Fruit fly (Drosophila melanogaster): Measurements from ENCODE around the gene Tk.
A peak's percentile ranks its signal among the peaks of the same experiment; 100 is the strongest.

Tk gene

dm6 chr3R:12016828-12017280 lies 11.6 kb upstream of the Tk start, which contains the start of the genes DCAF12 and Spt3 (continued):
- peak; percentile 43; the same call in 2 of the 3 replicates for TF ChIP-seq CG34422 (GFP tag; IDR thresholded peaks at IDR 0.05)
- TF ChIP-seq Lpt (GFP tag; optimal IDR thresholded peaks at IDR 0.05): no peak
- peak; percentile 92 for TF ChIP-seq MBD-R2 (GFP tag; IDR thresholded peaks at IDR 0.05)
- TF ChIP-seq row (GFP tag; IDR thresholded peaks at IDR 0.05): peak; percentile 97
- no peak for TF ChIP-seq jumu (GFP tag; optimal IDR thresholded peaks at IDR 0.05)
- peak; percentile 94 for TF ChIP-seq hb (GFP tag; IDR thresholded peaks at IDR 0.05; ENCODE audit: partially characterized antibody)
- TF ChIP-seq slou (GFP tag; optimal IDR thresholded peaks at IDR 0.05): peak; percentile 7
- no peak for TF ChIP-seq her (GFP tag; optimal IDR thresholded peaks at IDR 0.05)
- TF ChIP-seq gcm (GFP tag; optimal IDR thresholded peaks at IDR 0.05): peak; percentile 51
- peak; percentile 36 for TF ChIP-seq Oli (tag; optimal IDR thresholded peaks at IDR 0.05)
- peak in 1 of 2 experiments; percentile 23 for TF ChIP-seq insv (GFP tag; optimal IDR thresholded peaks at IDR 0.05)
- TF ChIP-seq disco-r (GFP tag; optimal IDR thresholded peaks at IDR 0.05): no peak
- TF ChIP-seq CG16813 (GFP tag; IDR thresholded peaks at IDR 0.05; ENCODE audit: partially characterized antibody): peak; percentile 96
- peak; percentile 35 for TF ChIP-seq CG2116 (GFP tag; optimal IDR thresholded peaks at IDR 0.05)
- TF ChIP-seq Sry-β (GFP tag; optimal IDR thresholded peaks at IDR 0.05): peak; percentile 76
- no peak for TF ChIP-seq toy (GFP tag; IDR thresholded peaks at IDR 0.05)
- TF ChIP-seq az2 (GFP tag; optimal IDR thresholded peaks at IDR 0.05): peak; percentile 13
- no peak for TF ChIP-seq gfzf (GFP tag; optimal IDR thresholded peaks at IDR 0.05)
- TF ChIP-seq CG17186 (GFP tag; optimal IDR thresholded peaks at IDR 0.05): peak; percentile 2
- no peak for TF ChIP-seq dmrt99B (tag; optimal IDR thresholded peaks at IDR 0.05)
- peak; percentile 64 for TF ChIP-seq CG10147 (GFP tag; optimal IDR thresholded peaks at IDR 0.05)
- TF ChIP-seq Elba2 (GFP tag; optimal IDR thresholded peaks at IDR 0.05): no peak
- no peak; the same call in 2 of the 3 replicates for TF ChIP-seq B-H1 (GFP tag; IDR thresholded peaks at IDR 0.05)
- peak; percentile 67 for TF ChIP-seq CG10543 (GFP tag; optimal IDR thresholded peaks at IDR 0.05)
- no peak for TF ChIP-seq Hmx (GFP tag; optimal IDR thresholded peaks at IDR 0.05)
- no peak for TF ChIP-seq luna (GFP tag; optimal IDR thresholded peaks at IDR 0.05)
- no peak for TF ChIP-seq sens (GFP tag)
- TF ChIP-seq CG7556 (GFP tag; optimal IDR thresholded peaks at IDR 0.05): no peak
- TF ChIP-seq CG3847 (GFP tag; IDR thresholded peaks at IDR 0.05): peak; percentile 63
- peak; percentile 76 for TF ChIP-seq CG9817 (tag; optimal IDR thresholded peaks at IDR 0.05)
- no peak for TF ChIP-seq Dp (GFP tag; optimal IDR thresholded peaks at IDR 0.05)
- TF ChIP-seq pzg (GFP tag; optimal IDR thresholded peaks at IDR 0.05): peak; percentile 37
- peak; percentile 52; the same call in 2 of the 3 replicates for TF ChIP-seq croc (GFP tag; conservative IDR thresholded peaks at IDR 0.05)
- no peak for TF ChIP-seq CG4328 (GFP tag; optimal IDR thresholded peaks at IDR 0.05)
- no peak for TF ChIP-seq CG10274 (GFP tag; optimal IDR thresholded peaks at IDR 0.05)
- peak; percentile 90 for TF ChIP-seq CG13287 (GFP tag; IDR thresholded peaks at IDR 0.05; ENCODE audit: partially characterized antibody)
- TF ChIP-seq psq (GFP tag; optimal IDR thresholded peaks at IDR 0.05): peak; percentile 1
- TF ChIP-seq Nf-YA (GFP tag; IDR thresholded peaks at IDR 0.05): no peak
- no peak for TF ChIP-seq hkb (optimal IDR thresholded peaks at IDR 0.05)
- 0 out of 2 replicates have a peak, but pooled peaks have one; percentile 16 for TF ChIP-seq hkb (GFP tag; IDR thresholded peaks at IDR 0.05)
- TF ChIP-seq Scr (GFP tag; IDR thresholded peaks at IDR 0.05; ENCODE audit: partially characterized antibody): peak; percentile 98
- no peak for TF ChIP-seq z (GFP tag; IDR thresholded peaks at IDR 0.05)
- TF ChIP-seq Med (GFP tag): peak; percentile 76
- no peak for TF ChIP-seq emc (GFP tag; optimal IDR thresholded peaks at IDR 0.05)
- TF ChIP-seq HLH54F (GFP tag; optimal IDR thresholded peaks at IDR 0.05): no peak
- TF ChIP-seq CG10267 (tag; optimal IDR thresholded peaks at IDR 0.05): peak; percentile 70
- TF ChIP-seq cas (GFP tag; IDR thresholded peaks at IDR 0.05): 0 out of 2 replicates have a peak, but pooled peaks have one; percentile 33
- no peak for TF ChIP-seq CG7745 (tag; optimal IDR thresholded peaks at IDR 0.05)
- TF ChIP-seq Dref (GFP tag; IDR thresholded peaks at IDR 0.05): 0 out of 2 replicates have a peak, but pooled peaks have one; percentile 25
- TF ChIP-seq twi (tag; optimal IDR thresholded peaks at IDR 0.05): peak; percentile 69
- TF ChIP-seq CG14667 (GFP tag; IDR thresholded peaks at IDR 0.05): peak; percentile 39; the same call in 1 of the 2 replicates
